Fruit fly (Drosophila melanogaster) S2 (cell line): ENCODE results near the gene esc.

Experiments used
- CG8478 ChIP-seq: fragments of >200 bp; optimal IDR thresholded peaks from 2 replicates; lab custom pipeline; 2018
- CTCF ChIP-seq, 2 experiments: fragments of >200 bp; optimal IDR thresholded peaks; 2 replicates each; lab custom pipeline; 2018

DNA sequence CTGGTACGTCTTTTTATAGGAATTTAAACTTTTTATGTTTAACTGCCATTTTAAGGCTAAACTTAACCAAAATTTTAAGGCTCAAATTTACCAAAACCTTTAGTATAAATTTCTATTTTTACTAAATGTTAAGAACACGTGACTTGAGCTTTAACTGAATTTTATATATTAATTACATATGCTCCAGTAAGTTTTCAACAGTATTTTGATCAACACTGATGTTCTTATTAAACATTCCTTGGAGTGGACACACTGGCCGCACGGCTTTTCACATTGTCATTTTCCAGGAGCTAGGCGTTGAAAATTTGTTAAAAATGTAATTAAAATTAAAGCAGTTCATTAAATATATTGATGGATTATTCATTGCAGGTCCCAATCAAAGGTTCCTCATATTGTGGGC lies 39.5 kb downstream of the esc start, which contains the start of gene CG14932:
- no peak for TF ChIP-seq CTCF (optimal IDR thresholded peaks at IDR 0.05; lab: Kevin White, UChicago)
- no peak for TF ChIP-seq CG8478
